Worm (Caenorhabditis elegans) whole organism, L4 larva: Measurements from ENCODE around the gene nspa-2.

ENCODE experiments used
- D1046.2 ChIP-seq: fragments of 200-800 bp; sonication (Bioruptor generic); IDR thresholded peaks from 2 replicates; pipeline ENCODE4 v1.3.6; 2022; ENCODE audit warnings: missing genetic modification characterization, missing compliant biosample characterization
- F49E8.2 ChIP-seq: sonication (generic microtip); optimal IDR thresholded peaks from 2 replicates; lab custom pipeline; 2016; ENCODE audit warnings: missing compliant biosample characterization, mild to moderate bottlenecking, missing genetic modification characterization, borderline replicate concordance
- R02D3.7 ChIP-seq: fragments of 150-350 bp; sonication (generic microtip); optimal IDR thresholded peaks from 3 replicates; lab custom pipeline; 2014; ENCODE audit warnings: missing biosample characterization, missing genetic modification characterization
- T20F7.1 ChIP-seq: fragments of 200-800 bp; sonication (Bioruptor generic); optimal IDR thresholded peaks from 2 replicates; lab custom pipeline; 2018; ENCODE audit warnings: mild to moderate bottlenecking, missing genetic modification characterization, missing compliant biosample characterization
- T26A8.4 ChIP-seq: fragments of 200-800 bp; sonication (Bioruptor generic); IDR thresholded peaks from 2 replicates; pipeline ENCODE4 v1.3.6; 2022; ENCODE audit warnings: missing genetic modification characterization, missing compliant biosample characterization
- Y105C5A.15 ChIP-seq: fragments of 200-800 bp; sonication (Bioruptor generic); IDR thresholded peaks from 2 replicates; pipeline ENCODE4 v1.3.6; 2022; ENCODE audit warnings: missing genetic modification characterization, missing compliant biosample characterization
- Y75B8A.6 ChIP-seq: fragments of 200-800 bp; sonication (Bioruptor generic); IDR thresholded peaks from 2 replicates; pipeline ENCODE4 v1.3.6; 2022; ENCODE audit warnings: missing genetic modification reagents, missing genetic modification characterization, missing compliant biosample characterization
- ZK337.2 ChIP-seq: fragments of 200-800 bp; sonication (Bioruptor generic); IDR thresholded peaks from 2 replicates; pipeline ENCODE4 v1.3.6; 2022; ENCODE audit warnings: missing genetic modification reagents, missing genetic modification characterization, missing compliant biosample characterization
- aha-1 ChIP-seq: fragments of 150-350 bp; peaks from one replicate; lab custom pipeline; 2014; ENCODE audit warnings: missing biosample characterization, missing genetic modification characterization
- aly-2 ChIP-seq: sonication (generic microtip); optimal IDR thresholded peaks from 2 replicates; lab custom pipeline; 2018; ENCODE audit warnings: missing biosample characterization, missing genetic modification characterization
- ama-1 ChIP-seq: fragments of 150-350 bp; optimal IDR thresholded peaks from 2 replicates; lab custom pipeline; 2014; ENCODE audit warnings: inconsistent platforms, mixed read lengths
- attf-4 ChIP-seq: sonication (generic microtip); optimal IDR thresholded peaks from 3 replicates; lab custom pipeline; 2017; ENCODE audit warnings: missing biosample characterization, missing genetic modification characterization
- ceh-20 ChIP-seq: fragments of 200-800 bp; sonication (Bioruptor generic); IDR thresholded peaks from 2 replicates; pipeline ENCODE4 v1.3.6; 2022; ENCODE audit warnings: missing genetic modification reagents, missing genetic modification characterization, missing compliant biosample characterization
- ceh-28 ChIP-seq: fragments of 150-350 bp; optimal IDR thresholded peaks from 2 replicates; lab custom pipeline; 2014; ENCODE audit warnings: missing biosample characterization, missing genetic modification reagents, missing genetic modification characterization
- ces-1 ChIP-seq: fragments of 150-350 bp; sonication (generic microtip); optimal IDR thresholded peaks from 4 replicates; lab custom pipeline; 2014; ENCODE audit warnings: missing biosample characterization, missing genetic modification reagents, missing genetic modification characterization
- cey-2 ChIP-seq: sonication (generic microtip); optimal IDR thresholded peaks from 3 replicates; lab custom pipeline; 2017; ENCODE audit warnings: missing genetic modification characterization, mild to moderate bottlenecking, missing compliant biosample characterization, antibody characterized with exemption, borderline replicate concordance; ENCODE audit not compliant: insufficient read depth
- daf-12 ChIP-seq: fragments of 150-350 bp; optimal IDR thresholded peaks from 2 replicates; lab custom pipeline; 2014; ENCODE audit warnings: missing biosample characterization, missing genetic modification reagents, missing genetic modification characterization
- daf-16 ChIP-seq, 3 experiments: sonication (generic microtip); optimal IDR thresholded peaks; 2 replicates each; lab custom pipeline; 2016 to 2017; ENCODE audit warnings: missing genetic modification characterization in 3 of 3, missing genetic modification reagents in 3 of 3, mild to moderate bottlenecking in 2 of 3, missing compliant biosample characterization in 2 of 3, missing biosample characterization in 1 of 3, moderate library complexity in 1 of 3
- dmd-8 ChIP-seq: fragments of 200-800 bp; sonication (Bioruptor generic); IDR thresholded peaks from 2 replicates; pipeline ENCODE4 v1.3.6; 2022; ENCODE audit warnings: missing genetic modification characterization, missing compliant biosample characterization
- dpl-1 ChIP-seq: fragments of 150-350 bp; optimal IDR thresholded peaks from 2 replicates; lab custom pipeline; 2014; ENCODE audit warnings: missing biosample characterization, missing genetic modification reagents, missing genetic modification characterization
- egl-27 ChIP-seq: sonication (generic microtip); optimal IDR thresholded peaks from 3 replicates; lab custom pipeline; 2017; ENCODE audit warnings: missing biosample characterization, missing genetic modification reagents, missing genetic modification characterization
- fkh-10 ChIP-seq: fragments of 150-350 bp; optimal IDR thresholded peaks from 2 replicates; lab custom pipeline; 2014; ENCODE audit warnings: missing biosample characterization, missing genetic modification reagents, missing genetic modification characterization
- fos-1 ChIP-seq: fragments of 150-350 bp; optimal IDR thresholded peaks from 2 replicates; lab custom pipeline; 2014; ENCODE audit warnings: missing biosample characterization, missing genetic modification characterization
- gei-8 ChIP-seq: fragments of 200-800 bp; sonication (Bioruptor generic); optimal IDR thresholded peaks from 2 replicates; lab custom pipeline; 2018; ENCODE audit warnings: mild to moderate bottlenecking, missing genetic modification characterization, missing compliant biosample characterization
- hlh-11 ChIP-seq: fragments of 200-800 bp; sonication (Bioruptor generic); optimal IDR thresholded peaks from 2 replicates; lab custom pipeline; 2018; ENCODE audit warnings: mild to moderate bottlenecking, missing genetic modification characterization, missing compliant biosample characterization
- hlh-30 ChIP-seq: sonication (generic microtip); optimal IDR thresholded peaks from 2 replicates; lab custom pipeline; 2017; ENCODE audit warnings: antibody characterized with exemption, mild to moderate bottlenecking, missing genetic modification characterization, missing compliant biosample characterization; ENCODE audit not compliant: insufficient read depth
- jun-1 ChIP-seq: fragments of 150-350 bp; optimal IDR thresholded peaks from 2 replicates; lab custom pipeline; 2014; ENCODE audit warnings: missing biosample characterization, missing genetic modification reagents, missing genetic modification characterization
- lin-29 ChIP-seq: fragments of 200-800 bp; sonication (Bioruptor generic); IDR thresholded peaks from 2 replicates; pipeline ENCODE4 v1.3.6; 2022; ENCODE audit warnings: missing genetic modification reagents, missing genetic modification characterization, missing compliant biosample characterization
- lin-38 ChIP-seq: fragments of 200-800 bp; sonication (Bioruptor generic); IDR thresholded peaks from 2 replicates; pipeline ENCODE4 v1.3.6; 2022; ENCODE audit warnings: missing genetic modification reagents, missing genetic modification characterization, missing compliant biosample characterization
- lsy-2 ChIP-seq, 2 experiments: fragments of 150-350 bp in 1 of 2; sonication (generic microtip) in 1 of 2; optimal IDR thresholded peaks; 2 replicates each; lab custom pipeline; 2014 to 2017; ENCODE audit warnings: missing biosample characterization in 2 of 2, missing genetic modification characterization in 2 of 2
- madf-9 ChIP-seq: fragments of 200-800 bp; sonication (Bioruptor generic); conservative IDR thresholded peaks from 2 replicates; pipeline ENCODE4 v1.3.6; 2022; ENCODE audit warnings: missing genetic modification reagents, missing genetic modification characterization, missing compliant biosample characterization
- mxl-2 ChIP-seq: fragments of 200-800 bp; sonication (Bioruptor generic); conservative IDR thresholded peaks from 2 replicates; pipeline ENCODE4 v1.3.6; 2022; ENCODE audit warnings: missing genetic modification reagents, missing genetic modification characterization, missing compliant biosample characterization
- mxl-3 ChIP-seq: fragments of 200-800 bp; sonication (Bioruptor generic); optimal IDR thresholded peaks from 2 replicates; lab custom pipeline; 2018; ENCODE audit warnings: mild to moderate bottlenecking, missing genetic modification characterization, missing compliant biosample characterization
- nhr-10 ChIP-seq: fragments of 150-350 bp; optimal IDR thresholded peaks from 2 replicates; lab custom pipeline; 2014; ENCODE audit warnings: missing biosample characterization, missing genetic modification characterization
- nhr-11 ChIP-seq: fragments of 150-350 bp; optimal IDR thresholded peaks from 2 replicates; lab custom pipeline; 2014; ENCODE audit warnings: missing biosample characterization, missing genetic modification characterization
- nhr-111 ChIP-seq: fragments of 200-800 bp; sonication (Bioruptor generic); optimal IDR thresholded peaks from 2 replicates; lab custom pipeline; 2018; ENCODE audit warnings: mild to moderate bottlenecking, missing genetic modification characterization, missing compliant biosample characterization
- nhr-237 ChIP-seq: sonication (generic microtip); optimal IDR thresholded peaks from 2 replicates; lab custom pipeline; 2017; ENCODE audit warnings: missing biosample characterization, missing genetic modification characterization
- nhr-41 ChIP-seq: fragments of 200-800 bp; sonication (Bioruptor generic); IDR thresholded peaks from 2 replicates; pipeline ENCODE4 v1.3.6; 2022; ENCODE audit warnings: missing genetic modification reagents, missing genetic modification characterization, missing compliant biosample characterization
- nhr-48 ChIP-seq: sonication (generic microtip); optimal IDR thresholded peaks from 2 replicates; lab custom pipeline; 2016; ENCODE audit warnings: mild to moderate bottlenecking, missing genetic modification characterization, missing compliant biosample characterization
- nhr-76 ChIP-seq: fragments of 150-350 bp; optimal IDR thresholded peaks from 2 replicates; lab custom pipeline; 2014; ENCODE audit warnings: missing biosample characterization, missing genetic modification characterization
- nhr-77 ChIP-seq: fragments of 150-350 bp; optimal IDR thresholded peaks from 2 replicates; lab custom pipeline; 2014; ENCODE audit warnings: missing biosample characterization, missing genetic modification characterization
- pqm-1 ChIP-seq: sonication (generic microtip); optimal IDR thresholded peaks from 2 replicates; lab custom pipeline; 2017; ENCODE audit warnings: missing biosample characterization, missing genetic modification characterization
- rbr-2 ChIP-seq: sonication (generic microtip); optimal IDR thresholded peaks from 2 replicates; lab custom pipeline; 2016; ENCODE audit warnings: missing genotype, missing genetic modification characterization, missing compliant biosample characterization
- set-16 ChIP-seq: fragments of 200-800 bp; sonication (Bioruptor generic); IDR thresholded peaks from 2 replicates; pipeline ENCODE4 v1.3.6; 2022; ENCODE audit warnings: missing genetic modification reagents, missing genetic modification characterization, missing compliant biosample characterization
- snpc-1.2 ChIP-seq: fragments of 200-800 bp; sonication (Bioruptor generic); IDR thresholded peaks from 2 replicates; pipeline ENCODE4 v1.3.6; 2022; ENCODE audit warnings: missing genetic modification reagents, missing genetic modification characterization, missing compliant biosample characterization
- snpc-4 ChIP-seq: fragments of 150-350 bp; optimal IDR thresholded peaks from 2 replicates; lab custom pipeline; 2014; ENCODE audit warnings: missing biosample characterization, missing genetic modification characterization
- spr-1 ChIP-seq: sonication (generic microtip); optimal IDR thresholded peaks from 2 replicates; lab custom pipeline; 2016; ENCODE audit warnings: mild to moderate bottlenecking, missing genetic modification characterization, missing compliant biosample characterization
- tag-97 ChIP-seq: fragments of 200-800 bp; sonication (Bioruptor generic); IDR thresholded peaks from 2 replicates; pipeline ENCODE4 v1.3.6; 2022; ENCODE audit warnings: missing genetic modification characterization, missing compliant biosample characterization
- unc-130 ChIP-seq: sonication (generic microtip); optimal IDR thresholded peaks from 2 replicates; lab custom pipeline; 2016; ENCODE audit warnings: missing genetic modification reagents, missing genetic modification characterization, missing compliant biosample characterization
- unc-39 ChIP-seq: sonication (generic microtip); optimal IDR thresholded peaks from 2 replicates; lab custom pipeline; 2017; ENCODE audit warnings: missing biosample characterization, missing genetic modification characterization
- unc-62 ChIP-seq, 3 experiments: fragments of 150-350 bp in 1 of 3; sonication (generic microtip); optimal IDR thresholded peaks in 2 of 3; peaks in 1 of 3; 1 replicate in 1 of 3; 2 replicates in 2 of 3; lab custom pipeline; 2014 to 2017; ENCODE audit warnings: missing biosample characterization in 3 of 3, missing genetic modification characterization in 3 of 3, missing genetic modification reagents in 3 of 3, missing genotype in 1 of 3
- ztf-7 ChIP-seq: fragments of 150-350 bp; optimal IDR thresholded peaks from 2 replicates; lab custom pipeline; 2014; ENCODE audit warnings: missing biosample characterization, missing genetic modification characterization

The nspa-2 gene

ce11 chrV:14855626-14856025 lies 35.3 kb upstream of the nspa-2 start (continued):
- no peak for TF ChIP-seq cey-2
- TF ChIP-seq F49E8.2 (tag; lab: Kevin White, UChicago): no peak
- TF ChIP-seq egl-27 (tag; lab: Kevin White, UChicago): no peak
- TF ChIP-seq aha-1 (tag; lab: Kevin White, UChicago): no peak
- peak; percentile 15 for TF ChIP-seq nhr-48 (tag; lab: Kevin White, UChicago)
- no peak for TF ChIP-seq hlh-11 (tag; lab: Kevin White, UChicago)
- TF ChIP-seq T20F7.1 (GFP tag; lab: Kevin White, UChicago): no peak
- TF ChIP-seq spr-1 (tag; lab: Kevin White, UChicago): no peak
- no peak for TF ChIP-seq snpc-1.2 (GFP tag; lab: Robert Waterston, UW)
- no peak for TF ChIP-seq unc-130 (GFP tag; lab: Kevin White, UChicago)
- 0 out of 2 replicates have a peak, but pooled peaks have one; percentile 29 for TF ChIP-seq madf-9 (GFP tag; lab: Robert Waterston, UW)
- no peak for TF ChIP-seq R02D3.7 (tag; lab: Kevin White, UChicago)
- TF ChIP-seq gei-8 (GFP tag; lab: Kevin White, UChicago): peak; percentile 3
- TF ChIP-seq mxl-2 (GFP tag; lab: Robert Waterston, UW): 0 out of 2 replicates have a peak, but pooled peaks have one; percentile 32
- no peak for TF ChIP-seq lsy-2 (tag; optimal IDR thresholded peaks at IDR 0.05; lab: Kevin White, UChicago)
- TF ChIP-seq lin-38 (GFP tag; lab: Robert Waterston, UW): no peak
- peak; percentile 14 for TF ChIP-seq mxl-3 (GFP tag; lab: Kevin White, UChicago)
- TF ChIP-seq unc-62 (GFP tag; optimal IDR thresholded peaks at IDR 0.05 in 1 of 2; lab: Kevin White, UChicago): no peak
- no peak for TF ChIP-seq unc-62 (tag; optimal IDR thresholded peaks at IDR 0.05; lab: Kevin White, UChicago)
- peak in 1 of 2 experiments; percentile 37 for TF ChIP-seq daf-16 (GFP tag; optimal IDR thresholded peaks at IDR 0.05; lab: Kevin White, UChicago)
- peak; percentile 66 for TF ChIP-seq daf-16 (tag; optimal IDR thresholded peaks at IDR 0.05; lab: Kevin White, UChicago)
- TF ChIP-seq D1046.2 (GFP tag; lab: Robert Waterston, UW): peak; percentile 70; the same call in 1 of the 2 replicates
- no peak for TF ChIP-seq tag-97 (GFP tag; lab: Robert Waterston, UW)
- no peak for TF ChIP-seq nhr-10 (tag; lab: Kevin White, UChicago)
- TF ChIP-seq pqm-1 (tag; lab: Kevin White, UChicago): no peak
- TF ChIP-seq nhr-77 (tag; lab: Kevin White, UChicago): peak; percentile 6
- TF ChIP-seq ZK337.2 (GFP tag; lab: Robert Waterston, UW): no peak
- TF ChIP-seq dpl-1: no peak
- TF ChIP-seq hlh-30 (tag; lab: Kevin White, UChicago): no peak
- no peak for TF ChIP-seq ces-1
- TF ChIP-seq ztf-7 (tag; lab: Kevin White, UChicago): no peak
- no peak for TF ChIP-seq nhr-237 (tag; lab: Kevin White, UChicago)
- TF ChIP-seq lin-29 (GFP tag; lab: Robert Waterston, UW): peak; percentile 48; the same call in 1 of the 2 replicates
- peak; percentile 78; the same call in 1 of the 2 replicates for TF ChIP-seq dmd-8 (GFP tag; lab: Robert Waterston, UW)
- no peak for TF ChIP-seq fos-1 (tag; lab: Kevin White, UChicago)
- no peak for TF ChIP-seq aly-2 (tag; lab: Kevin White, UChicago)
- TF ChIP-seq nhr-41 (GFP tag; lab: Robert Waterston, UW): no peak
- no peak; the same call in 1 of the 2 replicates for TF ChIP-seq set-16 (GFP tag; lab: Robert Waterston, UW)
- no peak for TF ChIP-seq unc-39
- TF ChIP-seq daf-12 (tag; lab: Kevin White, UChicago): no peak
- no peak for TF ChIP-seq T26A8.4 (GFP tag; lab: Robert Waterston, UW)
- TF ChIP-seq Y75B8A.6 (GFP tag; lab: Robert Waterston, UW): no peak
- no peak for TF ChIP-seq jun-1 (tag; lab: Kevin White, UChicago)
- TF ChIP-seq ama-1 (lab: Kevin White, UChicago): no peak
- TF ChIP-seq Y105C5A.15: no peak
- TF ChIP-seq fkh-10 (GFP tag; lab: Kevin White, UChicago): no peak
- peak; percentile 28 for TF ChIP-seq snpc-4 (tag; lab: Kevin White, UChicago)
- no peak for TF ChIP-seq nhr-111 (GFP tag; lab: Kevin White, UChicago)
- TF ChIP-seq attf-4 (tag; lab: Kevin White, UChicago): no peak
- no peak for TF ChIP-seq nhr-76 (tag; lab: Kevin White, UChicago)
- no peak for TF ChIP-seq nhr-11 (tag; lab: Kevin White, UChicago)
- TF ChIP-seq ceh-28 (tag; lab: Kevin White, UChicago): no peak
- TF ChIP-seq rbr-2 (tag; lab: Kevin White, UChicago): peak; percentile 31
- 0 out of 2 replicates have a peak, but pooled peaks have one; percentile 58 for TF ChIP-seq ceh-20
